Fruit fly (Drosophila melanogaster) S2 (cell line): Measurements from ENCODE around the gene CG34305.

Experiments used
- CG8478 ChIP-seq: fragments of >200 bp; optimal IDR thresholded peaks from 2 replicates; lab custom pipeline; 2018
- CTCF ChIP-seq, 2 experiments: fragments of >200 bp; optimal IDR thresholded peaks; 2 replicates each; lab custom pipeline; 2018

The CG34305 gene

dm6 chr3R:4243096-4243940, at the start of gene CG34305:
Gene CG34305 (minus strand): TSS chr3R:4243146.
- TF ChIP-seq CG8478 (lab: Kevin White, UChicago), result no peak
- TF ChIP-seq CTCF (optimal IDR thresholded peaks at IDR 0.05; lab: Kevin White, UChicago), result no peak

- no peak for TF ChIP-seq CG8478 (lab: Kevin White, UChicago)
- no peak for TF ChIP-seq CTCF (optimal IDR thresholded peaks at IDR 0.05; lab: Kevin White, UChicago)
These were observed 49.2 kb upstream of the CG34305 start for dm6 chr3R:4292185-4292584.

dm6 chr3R:4291289-4291688, 48.3 kb upstream of the CG34305 start:
- TF ChIP-seq CG8478 (lab: Kevin White, UChicago), result no peak
- no peak for TF ChIP-seq CTCF (optimal IDR thresholded peaks at IDR 0.05; lab: Kevin White, UChicago)

DNA sequence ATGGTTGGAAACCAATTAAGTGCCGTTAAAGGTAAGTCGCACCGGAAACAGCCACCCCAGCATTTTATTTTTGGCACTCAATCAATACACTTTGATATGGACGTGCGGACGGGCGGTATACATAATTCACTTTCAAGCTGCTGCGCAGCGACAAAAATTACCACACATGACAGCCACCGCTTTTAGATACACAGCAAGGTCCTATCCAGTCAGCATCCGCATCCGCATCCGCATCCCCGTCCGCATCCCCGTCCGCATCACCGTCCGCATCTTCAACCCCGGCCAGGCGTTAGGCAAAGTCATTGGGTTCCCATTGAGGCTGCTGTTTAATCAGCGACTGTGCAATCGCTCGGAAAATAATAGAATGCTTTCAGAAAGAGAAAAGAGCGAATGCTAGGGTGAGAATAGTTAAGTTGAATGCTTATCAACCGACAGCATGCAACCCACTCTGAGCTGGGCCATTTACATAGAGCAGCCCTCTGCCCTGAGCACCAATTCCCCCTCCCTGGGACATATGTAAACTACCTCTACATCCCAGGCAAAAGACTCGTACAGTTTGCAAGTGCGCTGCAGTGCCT, 41.5 kb upstream of the CG34305 start:
- no peak for TF ChIP-seq CTCF (optimal IDR thresholded peaks at IDR 0.05; lab: Kevin White, UChicago)
- no peak for TF ChIP-seq CG8478 (lab: Kevin White, UChicago)

DNA sequence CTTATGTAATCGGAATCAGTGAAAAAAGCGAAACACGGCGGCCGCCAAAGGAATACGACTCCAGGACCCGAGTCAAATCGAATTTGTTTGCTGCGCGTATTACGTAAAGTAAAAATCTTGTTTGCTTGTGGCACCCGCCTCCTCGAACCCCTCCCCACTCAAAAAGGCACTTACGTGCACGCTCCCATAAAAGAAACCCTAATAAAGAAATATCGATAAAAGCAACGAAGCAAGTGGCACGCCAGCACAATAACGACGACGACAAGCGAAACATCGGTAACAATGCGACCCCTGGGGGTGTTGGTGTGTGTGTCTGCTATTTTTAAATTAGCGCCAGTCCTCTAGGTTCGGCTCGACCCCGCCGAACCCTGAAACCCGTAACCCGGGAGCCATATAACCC, 39.3 kb upstream of the CG34305 start:
- TF ChIP-seq CTCF (optimal IDR thresholded peaks at IDR 0.05; lab: Kevin White, UChicago), result no peak
- no peak for TF ChIP-seq CG8478 (lab: Kevin White, UChicago)

- TF ChIP-seq CG8478 (lab: Kevin White, UChicago) (no peak), CTCF (optimal IDR thresholded peaks at IDR 0.05; lab: Kevin White, UChicago) (no peak)
These were observed 38.3 kb upstream of the CG34305 start for dm6 chr3R:4281119-4281861.

dm6 chr3R:4280062-4280461, 37.1 kb upstream of the CG34305 start, which contains the start of gene cpx:
Gene cpx (plus strand): TSS chr3R:4280221.
- TF ChIP-seq CG8478 (lab: Kevin White, UChicago), result no peak
- no peak for TF ChIP-seq CTCF (optimal IDR thresholded peaks at IDR 0.05; lab: Kevin White, UChicago)

DNA sequence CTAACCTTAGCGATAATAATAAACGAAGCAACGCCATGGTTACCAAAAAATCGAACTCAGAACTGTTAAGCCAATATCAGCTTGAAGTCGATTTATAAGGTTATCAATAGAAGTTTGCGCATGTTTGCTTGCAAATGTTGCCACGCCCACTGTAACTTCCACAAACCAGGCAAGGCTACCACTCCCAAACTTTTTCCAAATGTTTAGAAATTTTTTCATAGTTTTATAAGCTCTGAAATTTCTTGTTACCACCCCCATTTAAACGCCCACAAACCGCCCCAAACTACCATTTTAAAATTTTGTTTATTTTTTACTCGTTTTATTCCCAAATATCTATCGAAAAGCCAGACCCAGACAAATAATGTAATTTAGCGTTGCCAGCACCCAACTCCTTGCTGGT, 34.9 kb upstream of the CG34305 start, which contains the start of gene flip:
Gene flip, minus strand, starts transcription at position 101 of the 400 bp plus-strand sequence.
- no peak for TF ChIP-seq CTCF (optimal IDR thresholded peaks at IDR 0.05; lab: Kevin White, UChicago)
- TF ChIP-seq CG8478 (lab: Kevin White, UChicago), result no peak

- TF ChIP-seq CTCF (optimal IDR thresholded peaks at IDR 0.05; lab: Kevin White, UChicago) (no peak), CG8478 (lab: Kevin White, UChicago) (no peak)
These were observed 25.4 kb upstream of the CG34305 start for dm6 chr3R:4268339-4268738.

DNA sequence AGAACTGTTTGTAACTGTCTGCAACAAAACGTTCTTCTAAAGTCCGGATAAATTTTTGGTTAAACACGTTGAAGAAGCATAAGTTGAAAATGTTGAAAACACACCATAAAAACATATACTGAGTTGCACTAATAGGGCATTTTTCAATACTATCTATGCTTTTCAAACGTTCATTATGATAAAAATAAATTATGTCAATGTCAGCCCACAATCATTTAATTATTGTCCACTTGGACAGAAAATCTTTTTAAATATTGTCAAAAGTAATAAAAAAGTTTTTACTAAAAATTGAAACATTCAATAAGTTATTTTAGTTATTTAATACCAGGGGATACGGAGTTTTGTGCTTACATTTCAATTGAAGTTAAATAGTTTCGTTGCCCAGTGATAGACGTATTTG, 23.5 kb upstream of the CG34305 start, which contains the start of gene CG1092:
Gene CG1092, plus strand, starts transcription at position 301 of the 400 bp plus-strand sequence.
- no peak for TF ChIP-seq CTCF (optimal IDR thresholded peaks at IDR 0.05; lab: Kevin White, UChicago)

DNA sequence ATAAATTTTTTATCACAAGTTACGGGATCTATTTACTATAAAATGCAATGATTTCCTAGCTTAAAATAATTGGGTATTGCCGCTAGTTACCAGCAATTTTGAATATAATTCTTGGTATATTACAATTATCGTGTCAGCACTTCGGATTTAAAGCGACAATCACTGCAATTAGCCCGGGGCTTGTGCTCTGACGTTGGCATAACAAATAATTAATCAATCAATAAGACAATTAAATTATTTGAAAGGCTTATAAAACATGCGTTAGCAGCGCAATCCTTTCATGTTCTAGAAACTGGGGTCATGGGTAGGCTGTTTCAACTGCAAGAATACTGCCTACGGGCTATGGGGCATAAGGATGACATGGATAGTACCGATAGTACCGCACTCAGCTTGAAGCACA, 13.7 kb upstream of the CG34305 start, which contains the start of gene Or82a:
Gene Or82a, plus strand, starts transcription at position 301 of the 400 bp plus-strand sequence.
- TF ChIP-seq CTCF (optimal IDR thresholded peaks at IDR 0.05; lab: Kevin White, UChicago) (no peak), CG8478 (lab: Kevin White, UChicago) (no peak)

dm6 chr3R:4254408-4254807, 11.5 kb upstream of the CG34305 start, which contains the start of gene TwdlV:
Gene TwdlV (plus strand): TSS chr3R:4254708.
- TF ChIP-seq CTCF (optimal IDR thresholded peaks at IDR 0.05; lab: Kevin White, UChicago), result no peak
- TF ChIP-seq CG8478 (lab: Kevin White, UChicago), result no peak

DNA sequence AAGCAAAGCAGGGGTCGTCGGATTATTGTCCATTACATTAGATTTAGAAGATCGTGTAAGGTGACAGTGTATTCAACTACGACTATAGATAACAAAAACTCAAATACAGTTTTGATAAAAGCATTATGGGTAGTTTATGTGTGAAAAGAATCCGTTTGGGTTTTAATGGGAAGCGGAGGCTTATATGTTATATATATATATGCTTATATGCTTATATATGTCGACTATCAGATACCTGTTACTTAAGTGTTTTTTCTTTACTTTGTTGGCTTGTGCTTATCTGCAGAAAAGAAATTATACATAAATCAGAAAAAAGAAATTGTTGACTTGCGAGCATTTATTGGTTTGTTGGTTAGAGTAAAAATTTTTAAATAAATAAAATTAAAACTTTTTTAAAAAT, 10.0 kb upstream of the CG34305 start, which contains the start of gene CG14644:
Gene CG14644, minus strand, starts transcription at position 101 of the 400 bp plus-strand sequence.
- TF ChIP-seq CTCF (optimal IDR thresholded peaks at IDR 0.05; lab: Kevin White, UChicago) (no peak), CG8478 (lab: Kevin White, UChicago) (no peak)

DNA sequence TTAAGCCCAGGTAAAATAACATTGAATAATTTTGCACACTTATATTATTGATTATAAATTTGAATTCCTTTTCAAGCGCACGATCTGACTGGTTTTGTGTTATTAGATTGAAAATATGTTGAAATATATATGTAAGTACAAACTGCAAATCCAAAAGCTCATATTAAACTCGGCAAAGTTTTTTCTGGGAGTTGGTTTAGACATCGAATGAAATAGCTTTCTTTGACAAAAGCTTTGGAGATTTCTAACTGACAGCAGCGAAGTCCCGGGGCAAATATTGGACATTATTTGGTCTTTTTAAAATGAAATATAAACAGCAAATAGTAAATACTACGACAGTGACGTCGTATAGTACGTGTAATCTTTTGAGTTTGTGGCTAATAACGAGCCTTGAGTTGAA, 8.3 kb upstream of the CG34305 start, which contains the start of gene TwdlG:
Gene TwdlG, minus strand, starts transcription at position 101 of the 400 bp plus-strand sequence.
- TF ChIP-seq CG8478 (lab: Kevin White, UChicago) (no peak), CTCF (optimal IDR thresholded peaks at IDR 0.05; lab: Kevin White, UChicago) (no peak)
